Fruit fly (Drosophila melanogaster): Measurements from ENCODE around the gene CG6443.

CG6443 gene

dm6 chr2L:10728751-10729150, at the start of gene CG6443:
TSS of gene CG6443 (plus strand) at chr2L:10728978.
- no peak for TF ChIP-seq h (optimal IDR thresholded peaks at IDR 0.05)
- TF ChIP-seq Myc (optimal IDR thresholded peaks at IDR 0.05), result no peak
- TF ChIP-seq insv (optimal IDR thresholded peaks at IDR 0.05), result no peak
- TF ChIP-seq ttk (optimal IDR thresholded peaks at IDR 0.05), result no peak
- no peak for TF ChIP-seq Sin3A (optimal IDR thresholded peaks at IDR 0.05)
- no peak for TF ChIP-seq psq (optimal IDR thresholded peaks at IDR 0.05)

- no peak for TF ChIP-seq Myc (optimal IDR thresholded peaks at IDR 0.05)
- TF ChIP-seq ttk (optimal IDR thresholded peaks at IDR 0.05), result no peak
- TF ChIP-seq h (optimal IDR thresholded peaks at IDR 0.05), result no peak
- TF ChIP-seq insv (optimal IDR thresholded peaks at IDR 0.05), result no peak
- no peak for TF ChIP-seq Sin3A (optimal IDR thresholded peaks at IDR 0.05)
- no peak for TF ChIP-seq psq (optimal IDR thresholded peaks at IDR 0.05)
These were observed 49.2 kb upstream of the CG6443 start for dm6 chr2L:10679568-10679967.

- TF ChIP-seq insv (optimal IDR thresholded peaks at IDR 0.05) (no peak), Myc (optimal IDR thresholded peaks at IDR 0.05) (no peak), psq (optimal IDR thresholded peaks at IDR 0.05) (no peak), ttk (optimal IDR thresholded peaks at IDR 0.05) (no peak), Sin3A (optimal IDR thresholded peaks at IDR 0.05) (no peak), h (optimal IDR thresholded peaks at IDR 0.05) (no peak)
These were observed 48.1 kb upstream of the CG6443 start, which contains the start of gene CG17105 for dm6 chr2L:10680584-10681080. TSS of gene CG17105 (plus strand) at chr2L:10681030.

dm6 chr2L:10681602-10682001, 47.2 kb upstream of the CG6443 start, which contains the start of gene CG17107:
TSS of gene CG17107 (plus strand) at chr2L:10681902.
- TF ChIP-seq h (optimal IDR thresholded peaks at IDR 0.05) (no peak), ttk (optimal IDR thresholded peaks at IDR 0.05) (no peak), psq (optimal IDR thresholded peaks at IDR 0.05) (no peak), Myc (optimal IDR thresholded peaks at IDR 0.05) (no peak), Sin3A (optimal IDR thresholded peaks at IDR 0.05) (no peak), insv (optimal IDR thresholded peaks at IDR 0.05) (no peak)

dm6 chr2L:10682197-10682596, 46.6 kb upstream of the CG6443 start:
- TF ChIP-seq psq (optimal IDR thresholded peaks at IDR 0.05), result no peak
- no peak for TF ChIP-seq h (optimal IDR thresholded peaks at IDR 0.05)
- no peak for TF ChIP-seq ttk (optimal IDR thresholded peaks at IDR 0.05)
- no peak for TF ChIP-seq insv (optimal IDR thresholded peaks at IDR 0.05)
- no peak for TF ChIP-seq Myc (optimal IDR thresholded peaks at IDR 0.05)
- TF ChIP-seq Sin3A (optimal IDR thresholded peaks at IDR 0.05), result no peak

dm6 chr2L:10682912-10683311, 45.9 kb upstream of the CG6443 start:
- TF ChIP-seq h (optimal IDR thresholded peaks at IDR 0.05) (no peak), Myc (optimal IDR thresholded peaks at IDR 0.05) (no peak), insv (optimal IDR thresholded peaks at IDR 0.05) (no peak), ttk (optimal IDR thresholded peaks at IDR 0.05) (no peak), psq (optimal IDR thresholded peaks at IDR 0.05) (no peak), Sin3A (optimal IDR thresholded peaks at IDR 0.05) (no peak)

dm6 chr2L:10684309-10684708, 44.5 kb upstream of the CG6443 start, which contains the start of gene CG7299:
TSS of gene CG7299 (minus strand) at chr2L:10684409.
- no peak for TF ChIP-seq Sin3A (optimal IDR thresholded peaks at IDR 0.05)
- no peak for TF ChIP-seq ttk (optimal IDR thresholded peaks at IDR 0.05)
- no peak for TF ChIP-seq h (optimal IDR thresholded peaks at IDR 0.05)
- no peak for TF ChIP-seq Myc (optimal IDR thresholded peaks at IDR 0.05)
- TF ChIP-seq psq (optimal IDR thresholded peaks at IDR 0.05), result no peak
- TF ChIP-seq insv (optimal IDR thresholded peaks at IDR 0.05), result no peak

- TF ChIP-seq ttk (optimal IDR thresholded peaks at IDR 0.05) (no peak), Sin3A (optimal IDR thresholded peaks at IDR 0.05) (no peak), h (optimal IDR thresholded peaks at IDR 0.05) (no peak)
These were observed 43.1 kb upstream of the CG6443 start for dm6 chr2L:10685666-10686065.

- TF ChIP-seq Myc (optimal IDR thresholded peaks at IDR 0.05) (no peak), insv (optimal IDR thresholded peaks at IDR 0.05) (no peak)
These were observed 41.6 kb upstream of the CG6443 start, which contains the start of gene CG7296 for dm6 chr2L:10687009-10687793. TSS of gene CG7296 (minus strand) at chr2L:10687066.

dm6 chr2L:10687794-10688185, 41.0 kb upstream of the CG6443 start:
- TF ChIP-seq h (optimal IDR thresholded peaks at IDR 0.05), result no peak
- no peak for TF ChIP-seq Sin3A (optimal IDR thresholded peaks at IDR 0.05)
- no peak for TF ChIP-seq ttk (optimal IDR thresholded peaks at IDR 0.05)
- no peak for TF ChIP-seq psq (optimal IDR thresholded peaks at IDR 0.05)
- no peak for TF ChIP-seq insv (optimal IDR thresholded peaks at IDR 0.05)
- TF ChIP-seq Myc (optimal IDR thresholded peaks at IDR 0.05), result no peak

dm6 chr2L:10688764-10689163, 40.0 kb upstream of the CG6443 start:
- TF ChIP-seq ttk (optimal IDR thresholded peaks at IDR 0.05) (no peak), psq (optimal IDR thresholded peaks at IDR 0.05) (no peak), Myc (optimal IDR thresholded peaks at IDR 0.05) (no peak), insv (optimal IDR thresholded peaks at IDR 0.05) (no peak), Sin3A (optimal IDR thresholded peaks at IDR 0.05) (no peak), h (optimal IDR thresholded peaks at IDR 0.05) (no peak)

dm6 chr2L:10689221-10690034, 39.4 kb upstream of the CG6443 start, which contains the start of gene CG7294:
TSS of gene CG7294 (minus strand) at chr2L:10689271.
- TF ChIP-seq h (optimal IDR thresholded peaks at IDR 0.05) (no peak), ttk (optimal IDR thresholded peaks at IDR 0.05) (no peak), psq (optimal IDR thresholded peaks at IDR 0.05) (no peak), Sin3A (optimal IDR thresholded peaks at IDR 0.05) (no peak), insv (optimal IDR thresholded peaks at IDR 0.05) (no peak), Myc (optimal IDR thresholded peaks at IDR 0.05) (no peak)

Data from Kc167 (cell line).